Worm (Caenorhabditis elegans): ENCODE measurements around the gene ndab-2.

- TF ChIP-seq ets-7 (tag; optimal IDR thresholded peaks at IDR 0.05), result no peak
- TF ChIP-seq F13C5.2 (tag; optimal IDR thresholded peaks at IDR 0.05), result no peak
- no peak for TF ChIP-seq hmg-4 (GFP tag; optimal IDR thresholded peaks at IDR 0.05)
- no peak for TF ChIP-seq tbx-37 (GFP tag; conservative IDR thresholded peaks at IDR 0.05)
- no peak for TF ChIP-seq flt-1 (GFP tag; IDR thresholded peaks at IDR 0.05)
- no peak for TF ChIP-seq ama-1 (optimal IDR thresholded peaks at IDR 0.05)
- TF ChIP-seq scrt-1 (GFP tag; IDR thresholded peaks at IDR 0.05), result no peak
- TF ChIP-seq aly-1 (tag; optimal IDR thresholded peaks at IDR 0.05), result no peak
- TF ChIP-seq tra-4 (tag; optimal IDR thresholded peaks at IDR 0.05), result no peak
Measured at ce11 chrIII:7216226-7216625, 35.7 kb downstream of the ndab-2 start, which contains the start of gene R151.1.

All from whole organism, early embryonic.